Worm (Caenorhabditis elegans) whole organism, young adult: ENCODE measurements around the gene scrm-7.

Experiments used
- B0336.3 ChIP-seq: fragments of 200-800 bp; sonication (Bioruptor generic); IDR thresholded peaks from 2 replicates; pipeline ENCODE4 v1.3.6; 2022; ENCODE audit warnings: missing genetic modification characterization, missing compliant biosample characterization
- C17E4.6 ChIP-seq: fragments of 200-800 bp; sonication (Bioruptor generic); IDR thresholded peaks from 2 replicates; pipeline ENCODE4 v1.3.6; 2022; ENCODE audit warnings: missing genetic modification reagents, missing genetic modification characterization, missing compliant biosample characterization
- D2030.7 ChIP-seq: fragments of 200-800 bp; sonication (Bioruptor generic); IDR thresholded peaks from 2 replicates; pipeline ENCODE4 v1.3.6; 2022; ENCODE audit warnings: missing genetic modification reagents, missing genetic modification characterization, missing compliant biosample characterization
- F10E7.11 ChIP-seq: sonication (generic microtip); optimal IDR thresholded peaks from 2 replicates; lab custom pipeline; 2017; ENCODE audit warnings: mild to moderate bottlenecking, missing genetic modification characterization, moderate library complexity, missing compliant biosample characterization
- F23B12.7 ChIP-seq: sonication (generic microtip); optimal IDR thresholded peaks from 2 replicates; lab custom pipeline; 2017; ENCODE audit warnings: missing genetic modification characterization, mild to moderate bottlenecking, missing compliant biosample characterization, antibody characterized with exemption, moderate library complexity; ENCODE audit not compliant: insufficient read depth
- F57C9.4 ChIP-seq: sonication (generic microtip); optimal IDR thresholded peaks from 2 replicates; lab custom pipeline; 2017; ENCODE audit warnings: mild to moderate bottlenecking, missing genetic modification characterization, missing compliant biosample characterization
- T26A5.8 ChIP-seq: sonication (generic microtip); optimal IDR thresholded peaks from 2 replicates; lab custom pipeline; 2016; ENCODE audit warnings: missing genetic modification characterization, missing compliant biosample characterization
- Y53G8AR.9 ChIP-seq: fragments of 200-800 bp; sonication (Bioruptor generic); conservative IDR thresholded peaks from 2 replicates; pipeline ENCODE4 v1.3.6; 2022; ENCODE audit warnings: missing genetic modification reagents, missing genetic modification characterization, missing compliant biosample characterization
- Y95B8A.8 ChIP-seq: fragments of 200-800 bp; sonication (Bioruptor generic); IDR thresholded peaks from 2 replicates; pipeline ENCODE4 v1.3.6; 2022; ENCODE audit warnings: missing genetic modification reagents, missing genetic modification characterization, missing compliant biosample characterization
- akir-1 ChIP-seq: fragments of 200-800 bp; sonication (Bioruptor generic); optimal IDR thresholded peaks from 2 replicates; lab custom pipeline; 2018; ENCODE audit warnings: mild to moderate bottlenecking, missing genetic modification characterization, moderate library complexity, missing compliant biosample characterization
- athp-1 ChIP-seq: sonication (generic microtip); optimal IDR thresholded peaks from 2 replicates; lab custom pipeline; 2017; ENCODE audit warnings: mild to moderate bottlenecking, missing genetic modification characterization, missing compliant biosample characterization
- attf-5 ChIP-seq: fragments of 200-800 bp; sonication (Bioruptor generic); optimal IDR thresholded peaks from 2 replicates; lab custom pipeline; 2018; ENCODE audit warnings: mild to moderate bottlenecking, missing genetic modification characterization, missing compliant biosample characterization
- bed-2 ChIP-seq: fragments of 200-800 bp; sonication (Bioruptor generic); IDR thresholded peaks from 2 replicates; pipeline ENCODE4 v1.3.6; 2022; ENCODE audit warnings: missing genetic modification reagents, missing genetic modification characterization, missing compliant biosample characterization
- ccch-3 ChIP-seq: fragments of 200-800 bp; sonication (Bioruptor generic); optimal IDR thresholded peaks from 2 replicates; lab custom pipeline; 2018; ENCODE audit warnings: mild to moderate bottlenecking, missing genetic modification characterization, missing compliant biosample characterization
- cebp-1 ChIP-seq, 2 experiments: fragments of 200-800 bp in 1 of 2; sonication (Bioruptor generic) in 1 of 2; sonication (generic microtip) in 1 of 2; IDR thresholded peaks in 1 of 2; optimal IDR thresholded peaks in 1 of 2; 2 replicates each; pipeline versions ENCODE4 v1.3.6 to Lab custom; 2017 to 2022; ENCODE audit warnings: missing compliant biosample characterization in 2 of 2, missing genetic modification characterization in 2 of 2, mild to moderate bottlenecking in 1 of 2, missing genetic modification reagents in 1 of 2, moderate library complexity in 1 of 2
- ceh-58 ChIP-seq: fragments of 200-800 bp; sonication (Bioruptor generic); IDR thresholded peaks from 2 replicates; pipeline ENCODE4 v1.3.6; 2022; ENCODE audit warnings: missing genetic modification characterization, missing compliant biosample characterization
- ceh-91 ChIP-seq: fragments of 200-800 bp; sonication (Bioruptor generic); IDR thresholded peaks from 2 replicates; pipeline ENCODE4 v1.3.6; 2022; ENCODE audit warnings: missing genetic modification reagents, missing genetic modification characterization, missing compliant biosample characterization
- chd-7 ChIP-seq: sonication (generic microtip); optimal IDR thresholded peaks from 2 replicates; lab custom pipeline; 2016; ENCODE audit warnings: mild to moderate bottlenecking, missing genetic modification characterization, moderate library complexity, missing compliant biosample characterization
- efl-1 ChIP-seq: fragments of 150-350 bp; optimal IDR thresholded peaks from 2 replicates; lab custom pipeline; 2014; ENCODE audit warnings: missing biosample characterization, missing genetic modification reagents, missing genetic modification characterization
- egl-18 ChIP-seq: fragments of 200-800 bp; sonication (Bioruptor generic); IDR thresholded peaks from 2 replicates; pipeline ENCODE4 v1.3.6; 2022; ENCODE audit warnings: missing genetic modification reagents, missing genetic modification characterization, missing compliant biosample characterization
- egl-44 ChIP-seq: fragments of 200-800 bp; sonication (Bioruptor generic); IDR thresholded peaks from 2 replicates; pipeline ENCODE4 v1.3.6; 2022; ENCODE audit warnings: missing genetic modification reagents, missing genetic modification characterization, missing compliant biosample characterization
- hlh-12 ChIP-seq: sonication (generic microtip); optimal IDR thresholded peaks from 2 replicates; lab custom pipeline; 2016; ENCODE audit warnings: missing genetic modification characterization, missing compliant biosample characterization
- hmg-1.2 ChIP-seq: fragments of 200-800 bp; sonication (Bioruptor generic); IDR thresholded peaks from 2 replicates; pipeline ENCODE4 v1.3.6; 2022; ENCODE audit warnings: missing genetic modification reagents, missing genetic modification characterization, missing compliant biosample characterization
- hrde-1 ChIP-seq: sonication (generic microtip); optimal IDR thresholded peaks from 2 replicates; lab custom pipeline; 2016; ENCODE audit warnings: missing genetic modification characterization, mild to moderate bottlenecking, missing compliant biosample characterization, moderate library complexity, missing genotype, missing genetic modification reagents, borderline replicate concordance
- let-526 ChIP-seq: fragments of 200-800 bp; sonication (Bioruptor generic); IDR thresholded peaks from 2 replicates; pipeline ENCODE4 v1.3.6; 2022; ENCODE audit warnings: missing genetic modification reagents, missing genetic modification characterization, missing compliant biosample characterization
- lin-54 ChIP-seq: fragments of 200-800 bp; sonication (Bioruptor generic); optimal IDR thresholded peaks from 2 replicates; lab custom pipeline; 2018; ENCODE audit warnings: mild to moderate bottlenecking, missing genetic modification characterization, missing compliant biosample characterization
- lsl-1 ChIP-seq: fragments of 200-800 bp; sonication (Bioruptor generic); optimal IDR thresholded peaks from 2 replicates; lab custom pipeline; 2018; ENCODE audit warnings: mild to moderate bottlenecking, missing genetic modification characterization, moderate library complexity, missing compliant biosample characterization
- nhr-120 ChIP-seq: fragments of 200-800 bp; sonication (Bioruptor generic); IDR thresholded peaks from 2 replicates; pipeline ENCODE4 v1.3.6; 2022; ENCODE audit warnings: missing genetic modification characterization, missing compliant biosample characterization
- rcor-1 ChIP-seq: fragments of 200-800 bp; sonication (Bioruptor generic); IDR thresholded peaks from 2 replicates; pipeline ENCODE4 v1.3.6; 2022; ENCODE audit warnings: missing genetic modification reagents, missing genetic modification characterization, missing compliant biosample characterization
- repo-1 ChIP-seq: sonication (generic microtip); optimal IDR thresholded peaks from 2 replicates; lab custom pipeline; 2017; ENCODE audit warnings: mild to moderate bottlenecking, missing genetic modification characterization, missing compliant biosample characterization
- snpc-1.1 ChIP-seq: sonication (generic microtip); optimal IDR thresholded peaks from 2 replicates; lab custom pipeline; 2017; ENCODE audit warnings: missing genetic modification characterization, mild to moderate bottlenecking, missing compliant biosample characterization, antibody characterized with exemption, moderate library complexity, missing genotype, missing genetic modification reagents; ENCODE audit not compliant: insufficient read depth
- snpc-4 ChIP-seq, 5 experiments: fragments of 150-350 bp in 1 of 5; sonication (generic microtip) in 4 of 5; optimal IDR thresholded peaks; 2 replicates each; lab custom pipeline; 2014 to 2018; ENCODE audit warnings: missing genetic modification characterization in 5 of 5, missing biosample characterization in 3 of 5, antibody characterized with exemption in 2 of 5, mild to moderate bottlenecking in 2 of 5, missing compliant biosample characterization in 2 of 5, missing genotype in 2 of 5, moderate library complexity in 2 of 5, missing genetic modification reagents in 1 of 5
- somi-1 ChIP-seq: fragments of 200-800 bp; sonication (Bioruptor generic); optimal IDR thresholded peaks from 2 replicates; lab custom pipeline; 2018; ENCODE audit warnings: mild to moderate bottlenecking, missing genetic modification characterization, missing compliant biosample characterization
- tlf-1 ChIP-seq: fragments of 200-800 bp; sonication (Bioruptor generic); optimal IDR thresholded peaks from 2 replicates; lab custom pipeline; 2018; ENCODE audit warnings: mild to moderate bottlenecking, missing genetic modification characterization, missing compliant biosample characterization
- zim-3 ChIP-seq: sonication (generic microtip); optimal IDR thresholded peaks from 2 replicates; lab custom pipeline; 2017; ENCODE audit warnings: mild to moderate bottlenecking, missing genetic modification characterization, moderate library complexity, missing compliant biosample characterization
- ztf-28 ChIP-seq: fragments of 200-800 bp; sonication (Bioruptor generic); IDR thresholded peaks from 2 replicates; pipeline ENCODE4 v1.3.6; 2022; ENCODE audit warnings: missing genetic modification reagents, missing genetic modification characterization, missing compliant biosample characterization
- ztf-3 ChIP-seq: fragments of 200-800 bp; sonication (Bioruptor generic); optimal IDR thresholded peaks from 2 replicates; lab custom pipeline; 2018; ENCODE audit warnings: mild to moderate bottlenecking, missing genetic modification characterization, missing compliant biosample characterization

Gene scrm-7

DNA sequence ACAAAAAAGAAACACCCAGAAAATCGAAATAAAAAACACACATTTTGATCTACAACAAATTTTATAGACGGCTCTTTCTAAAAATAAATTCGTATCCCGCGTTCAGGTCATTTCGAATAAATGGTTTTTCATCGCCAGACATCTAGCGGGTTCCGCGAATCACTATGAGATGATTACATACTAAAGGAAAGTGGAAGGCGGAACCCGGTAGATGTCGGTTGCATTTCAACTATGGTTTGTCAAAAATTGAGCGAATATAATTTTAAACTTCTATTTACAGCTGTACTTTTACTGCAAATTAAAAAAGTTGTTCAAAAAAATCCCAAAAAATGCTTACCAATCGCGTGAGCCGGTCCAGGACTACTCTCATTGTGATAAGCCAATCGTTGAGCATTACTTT lies 18.3 kb upstream of the scrm-7 start:
- TF ChIP-seq attf-5 (GFP tag; lab: Kevin White, UChicago) (no peak), hmg-1.2 (GFP tag; lab: Robert Waterston, UW) (0 out of 2 replicates have a peak, but pooled peaks have one; percentile 9), snpc-1.1 (tag; lab: Kevin White, UChicago) (peak; percentile 5), snpc-4 (GFP tag; optimal IDR thresholded peaks at IDR 0.05; lab: Kevin White, UChicago) (no peak), snpc-4 (tag; optimal IDR thresholded peaks at IDR 0.05; lab: Kevin White, UChicago) (peak in 2 of 4 experiments; percentile 67 to 76), athp-1 (tag; lab: Kevin White, UChicago) (no peak), C17E4.6 (no peak)

ce11 chrV:14793043-14793442 lies 13.5 kb upstream of the scrm-7 start:
- no peak for TF ChIP-seq F23B12.7

- TF ChIP-seq somi-1 (GFP tag; lab: Kevin White, UChicago): no peak
- no peak for TF ChIP-seq akir-1
- no peak for TF ChIP-seq ztf-28 (GFP tag; lab: Robert Waterston, UW)
- TF ChIP-seq D2030.7 (GFP tag; lab: Robert Waterston, UW): no peak
- TF ChIP-seq nhr-120 (GFP tag; lab: Robert Waterston, UW): no peak
- no peak for TF ChIP-seq ztf-3 (GFP tag; lab: Kevin White, UChicago)
- TF ChIP-seq snpc-4 (GFP tag; optimal IDR thresholded peaks at IDR 0.05; lab: Kevin White, UChicago): no peak
- no peak for TF ChIP-seq snpc-4 (tag; optimal IDR thresholded peaks at IDR 0.05; lab: Kevin White, UChicago)
- TF ChIP-seq B0336.3 (GFP tag; lab: Robert Waterston, UW): no peak
Observed at ce11 chrV:14792346-14792745, 12.8 kb upstream of the scrm-7 start.

- no peak for TF ChIP-seq lsl-1 (GFP tag; lab: Kevin White, UChicago)
- TF ChIP-seq rcor-1: no peak
Observed at ce11 chrV:14791703-14792102, 12.2 kb upstream of the scrm-7 start.

- TF ChIP-seq Y53G8AR.9 (no peak), cebp-1 (GFP tag; IDR thresholded peaks at IDR 0.05; lab: Robert Waterston, UW) (no peak), cebp-1 (tag; optimal IDR thresholded peaks at IDR 0.05; lab: Kevin White, UChicago) (no peak), hlh-12 (tag; lab: Kevin White, UChicago) (no peak), egl-44 (GFP tag; lab: Robert Waterston, UW) (no peak), Y95B8A.8 (GFP tag; lab: Robert Waterston, UW) (no peak), efl-1 (no peak), ccch-3 (GFP tag; lab: Kevin White, UChicago) (no peak), F10E7.11 (tag; lab: Kevin White, UChicago) (no peak), egl-18 (GFP tag; lab: Robert Waterston, UW) (no peak), zim-3 (tag; lab: Kevin White, UChicago) (no peak), ceh-91 (GFP tag; lab: Robert Waterston, UW) (no peak), T26A5.8 (tag; lab: Kevin White, UChicago) (no peak), F57C9.4 (tag; lab: Kevin White, UChicago) (no peak)
Observed at ce11 chrV:14790792-14791191, 11.2 kb upstream of the scrm-7 start.

DNA sequence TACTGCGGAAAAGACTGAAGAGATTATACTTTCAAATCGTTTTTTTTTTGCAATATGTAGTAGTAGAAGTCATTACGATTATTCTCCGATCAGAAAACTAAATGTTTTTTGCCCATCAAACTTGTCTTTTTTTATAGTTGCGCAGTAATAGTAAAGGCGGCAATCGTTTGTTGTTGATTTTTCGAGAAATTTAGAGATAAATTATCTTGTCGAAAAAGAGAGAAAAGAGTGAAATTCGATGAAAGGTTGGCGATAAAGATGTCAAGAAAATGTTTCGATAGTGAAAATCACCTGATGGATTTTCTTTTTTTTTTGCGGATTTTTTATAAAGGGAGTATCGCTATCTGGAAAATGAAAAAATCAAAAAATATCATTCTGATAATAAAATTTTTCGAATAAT lies 8.9 kb upstream of the scrm-7 start:
- TF ChIP-seq ceh-58 (GFP tag; lab: Robert Waterston, UW): no peak
- TF ChIP-seq lin-54: no peak
- no peak for TF ChIP-seq chd-7
- no peak for TF ChIP-seq bed-2
- no peak for TF ChIP-seq tlf-1
- no peak for TF ChIP-seq repo-1
- no peak for TF ChIP-seq akir-1
- no peak for TF ChIP-seq hrde-1
- TF ChIP-seq let-526 (GFP tag; lab: Robert Waterston, UW): no peak
- TF ChIP-seq attf-5 (GFP tag; lab: Kevin White, UChicago): no peak
